Worm (Caenorhabditis elegans): ENCODE measurements around the gene toe-1.

Gene toe-1

ce11 chrII:4482021-4482420, 57.1 kb downstream of the toe-1 start, which contains the start of gene T05C1.2:
T05C1.2 (minus strand) TSS chrII:4482121.
- TF ChIP-seq nhr-11 (tag; optimal IDR thresholded peaks at IDR 0.05) = no peak
- TF ChIP-seq daf-12 (tag; optimal IDR thresholded peaks at IDR 0.05) = no peak
- TF ChIP-seq elt-1 (tag; optimal IDR thresholded peaks at IDR 0.05) = no peak
- TF ChIP-seq mml-1 (tag; optimal IDR thresholded peaks at IDR 0.05) = no peak
- TF ChIP-seq elt-2 (tag; optimal IDR thresholded peaks at IDR 0.05) = no peak
- no peak for TF ChIP-seq aly-2 (tag; optimal IDR thresholded peaks at IDR 0.05)
- TF ChIP-seq nhr-237 (tag; optimal IDR thresholded peaks at IDR 0.05) = no peak
- no peak for TF ChIP-seq R02D3.7 (tag; optimal IDR thresholded peaks at IDR 0.05)
- no peak for TF ChIP-seq ceh-9 (tag; optimal IDR thresholded peaks at IDR 0.05)
- no peak for TF ChIP-seq snpc-4 (tag; optimal IDR thresholded peaks at IDR 0.05)
- TF ChIP-seq fos-1 (tag; optimal IDR thresholded peaks at IDR 0.05) = no peak
- no peak for TF ChIP-seq sea-2 (GFP tag; optimal IDR thresholded peaks at IDR 0.05)

All from whole organism, L3 larva.